Worm (Caenorhabditis elegans): ENCODE measurements around the gene ZK971.1.
"Not testable (repeated sequence)": the region's sequence is repeated elsewhere in the genome, so short reads cannot be mapped to it uniquely, and the experiment has no call there.

ZK971.1 gene

ce11 chrII:10303663-10304115, 24.2 kb upstream of the ZK971.1 start, which contains the start of gene vha-9 (continued):
- TF ChIP-seq lin-13 (GFP tag; optimal IDR thresholded peaks at IDR 0.05) (peak; percentile 41), hpl-2 (GFP tag; optimal IDR thresholded peaks at IDR 0.05) (peak; percentile 3), ces-1 (GFP tag; optimal IDR thresholded peaks at IDR 0.05) (peak; percentile 34), lin-15B (tag; optimal IDR thresholded peaks at IDR 0.05) (peak; percentile 31), grh-1 (GFP tag; IDR thresholded peaks at IDR 0.05) (peak; percentile 51), nhr-77 (tag; optimal IDR thresholded peaks at IDR 0.05) (no peak), ceh-82 (tag; optimal IDR thresholded peaks at IDR 0.05) (peak; percentile 44 to 63 (median 61)), nhr-20 (tag; optimal IDR thresholded peaks at IDR 0.05) (peak; percentile 72), ztf-11 (tag; optimal IDR thresholded peaks at IDR 0.05) (peak in 1 of 2 experiments; percentile 59), pqm-1 (tag; optimal IDR thresholded peaks at IDR 0.05) (no peak), fkh-10 (GFP tag; optimal IDR thresholded peaks at IDR 0.05) (no peak), nhr-71 (tag; optimal IDR thresholded peaks at IDR 0.05) (peak; percentile 83), nhr-84 (tag; optimal IDR thresholded peaks at IDR 0.05) (no peak), elt-2 (tag; optimal IDR thresholded peaks at IDR 0.05) (no peak), pax-3 (tag; optimal IDR thresholded peaks at IDR 0.05) (no peak), irx-1 (tag; optimal IDR thresholded peaks at IDR 0.05) (peak; percentile 13), unc-130 (tag; optimal IDR thresholded peaks at IDR 0.05) (peak; percentile 78), zip-4 (GFP tag; optimal IDR thresholded peaks at IDR 0.05) (no peak), lin-39 (tag; optimal IDR thresholded peaks at IDR 0.05) (no peak), aly-2 (tag; optimal IDR thresholded peaks at IDR 0.05) (no peak), nhr-85 (tag) (peak; percentile 57), nhr-76 (tag; optimal IDR thresholded peaks at IDR 0.05) (no peak), aha-1 (tag; optimal IDR thresholded peaks at IDR 0.05) (no peak), efl-3 (GFP tag; optimal IDR thresholded peaks at IDR 0.05) (no peak), xbp-1 (tag; optimal IDR thresholded peaks at IDR 0.05) (peak; percentile 70), egl-13 (tag; optimal IDR thresholded peaks at IDR 0.05) (peak; percentile 4), fkh-8 (tag; optimal IDR thresholded peaks at IDR 0.05) (peak; percentile 45), swsn-7 (tag; optimal IDR thresholded peaks at IDR 0.05) (peak; percentile 74), unc-62 (GFP tag; optimal IDR thresholded peaks at IDR 0.05) (no peak)

- TF ChIP-seq lin-35 (GFP tag; optimal IDR thresholded peaks at IDR 0.05) (peak in 1 of 2 experiments; percentile 42), ces-1 (GFP tag; optimal IDR thresholded peaks at IDR 0.05) (no peak), ztf-4 (tag; optimal IDR thresholded peaks at IDR 0.05) (peak; percentile 60), zag-1 (tag; optimal IDR thresholded peaks at IDR 0.05) (no peak), swsn-7 (tag; optimal IDR thresholded peaks at IDR 0.05) (peak; percentile 11), nhr-19 (GFP tag; conservative IDR thresholded peaks at IDR 0.05) (no peak), grh-1 (GFP tag; IDR thresholded peaks at IDR 0.05) (0 out of 2 replicates have a peak, but pooled peaks have one; percentile 9), nhr-85 (tag) (no peak), snu-23 (GFP tag; optimal IDR thresholded peaks at IDR 0.05) (peak; percentile 6), ama-1 (optimal IDR thresholded peaks at IDR 0.05) (peak; percentile 20), hlh-4 (tag; optimal IDR thresholded peaks at IDR 0.05) (no peak), unc-86 (tag; optimal IDR thresholded peaks at IDR 0.05) (no peak), efl-1 (optimal IDR thresholded peaks at IDR 0.05) (peak in 1 of 2 experiments; percentile 8), efl-1 (GFP tag; optimal IDR thresholded peaks at IDR 0.05 in 1 of 2) (peak in 1 of 2 experiments; percentile 84), nhr-71 (tag; optimal IDR thresholded peaks at IDR 0.05) (peak; percentile 42), fkh-8 (tag; optimal IDR thresholded peaks at IDR 0.05) (peak; percentile 28), ceh-88 (GFP tag; IDR thresholded peaks at IDR 0.05) (0 out of 2 replicates have a peak, but pooled peaks have one; percentile 8), aly-2 (tag; optimal IDR thresholded peaks at IDR 0.05) (no peak)
Measured at ce11 chrII:10302646-10303045, 23.2 kb upstream of the ZK971.1 start, which contains the start of gene clpp-1. Gene clpp-1, minus strand, starts transcription at chrII:10302842.

DNA sequence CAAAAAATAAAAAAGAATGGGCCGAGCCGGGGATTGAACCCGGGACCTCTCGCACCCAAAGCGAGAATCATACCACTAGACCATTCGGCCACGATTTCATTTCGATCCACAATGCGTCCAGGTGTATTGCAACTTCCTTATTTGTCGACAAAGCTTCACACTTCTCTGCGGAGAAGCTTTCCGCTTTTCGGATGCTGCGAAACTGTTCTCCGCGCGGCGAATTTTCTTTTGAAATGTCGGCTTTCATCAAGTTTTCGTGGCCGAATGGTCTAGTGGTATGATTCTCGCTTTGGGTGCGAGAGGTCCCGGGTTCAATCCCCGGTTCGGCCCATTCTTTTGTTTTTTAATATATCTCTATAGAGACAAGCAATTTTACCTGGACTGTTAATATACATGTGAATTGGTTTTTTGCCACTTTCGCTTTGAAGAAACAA, 22.7 kb upstream of the ZK971.1 start:
- TF ChIP-seq nhr-85 (tag) (peak; percentile 1), efl-1 (GFP tag; optimal IDR thresholded peaks at IDR 0.05 in 1 of 2) (peak in 1 of 2 experiments; percentile 8)
- TF ChIP-seq efl-1 (optimal IDR thresholded peaks at IDR 0.05): not testable (repeated sequence)
